Fruit fly (Drosophila melanogaster): Measurements from ENCODE around the gene CG43445.

The CG43445 gene

DNA sequence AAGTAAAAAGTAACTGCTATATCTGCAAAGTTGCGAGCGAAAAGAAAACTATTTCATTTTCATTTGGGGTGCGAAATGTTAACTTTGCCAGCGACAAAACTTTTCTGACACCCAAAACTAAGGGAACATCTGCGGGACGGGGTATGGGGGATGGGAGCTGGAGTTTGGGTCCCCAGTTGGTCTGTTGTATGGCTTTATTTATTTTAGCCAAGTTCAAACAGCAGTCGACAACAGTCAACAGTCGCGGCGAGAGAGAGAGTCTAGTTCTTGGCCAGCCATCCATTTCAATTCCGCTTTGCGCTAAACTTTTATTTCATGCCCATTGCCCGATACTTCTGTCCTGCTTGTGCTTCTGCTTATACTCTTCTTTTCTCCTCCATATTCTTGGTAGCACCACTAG is 34.6 kb downstream of the CG43445 start (continued):
- TF ChIP-seq kni (GFP tag; optimal IDR thresholded peaks at IDR 0.05) (peak; percentile 38), pzg (GFP tag; optimal IDR thresholded peaks at IDR 0.05) (no peak), Bdp1 (GFP tag; optimal IDR thresholded peaks at IDR 0.05) (no peak), da (GFP tag; optimal IDR thresholded peaks at IDR 0.05) (no peak), CG8290 (GFP tag; optimal IDR thresholded peaks at IDR 0.05) (no peak), CG8290 (tag; optimal IDR thresholded peaks at IDR 0.05) (peak in 1 of 2 experiments; percentile 52), lab (GFP tag; optimal IDR thresholded peaks at IDR 0.05) (peak; percentile 1), vvl (GFP tag; IDR thresholded peaks at IDR 0.05) (no peak), stwl (tag; optimal IDR thresholded peaks at IDR 0.05) (no peak), HLHmδ (GFP tag; optimal IDR thresholded peaks at IDR 0.05) (peak; percentile 44), pros (GFP tag; optimal IDR thresholded peaks at IDR 0.05) (no peak), Hmr (GFP tag; optimal IDR thresholded peaks at IDR 0.05) (peak; percentile 36), C15 (GFP tag; IDR thresholded peaks at IDR 0.05) (no peak), CG17186 (GFP tag; optimal IDR thresholded peaks at IDR 0.05) (no peak), chm (GFP tag; IDR thresholded peaks at IDR 0.05) (peak; percentile 8; the same call in 1 of the 2 replicates), Mrtf (GFP tag; IDR thresholded peaks at IDR 0.05) (no peak), tio (GFP tag; optimal IDR thresholded peaks at IDR 0.05) (no peak), CG6813 (GFP tag; optimal IDR thresholded peaks at IDR 0.05) (no peak), gce (GFP tag; IDR thresholded peaks at IDR 0.05) (no peak), schlank (tag; optimal IDR thresholded peaks at IDR 0.05) (peak; percentile 16), CG12659 (GFP tag; optimal IDR thresholded peaks at IDR 0.05) (no peak), NFAT (GFP tag; IDR thresholded peaks at IDR 0.05) (peak; percentile 35; the same call in 1 of the 2 replicates), zen2 (GFP tag; IDR thresholded peaks at IDR 0.05; ENCODE audit: partially characterized antibody) (no peak), CG5180 (GFP tag; optimal IDR thresholded peaks at IDR 0.05) (no peak), CG2875 (GFP tag; optimal IDR thresholded peaks at IDR 0.05) (no peak), croc (GFP tag; conservative IDR thresholded peaks at IDR 0.05) (no peak), NfI (GFP tag; optimal IDR thresholded peaks at IDR 0.05) (no peak), vnd (GFP tag; IDR thresholded peaks at IDR 0.05; ENCODE audit: partially characterized antibody) (no peak), CG7786 (GFP tag; optimal IDR thresholded peaks at IDR 0.05) (no peak), salm (tag; optimal IDR thresholded peaks at IDR 0.05) (no peak), CG30403 (GFP tag; optimal IDR thresholded peaks at IDR 0.05) (no peak)

DNA sequence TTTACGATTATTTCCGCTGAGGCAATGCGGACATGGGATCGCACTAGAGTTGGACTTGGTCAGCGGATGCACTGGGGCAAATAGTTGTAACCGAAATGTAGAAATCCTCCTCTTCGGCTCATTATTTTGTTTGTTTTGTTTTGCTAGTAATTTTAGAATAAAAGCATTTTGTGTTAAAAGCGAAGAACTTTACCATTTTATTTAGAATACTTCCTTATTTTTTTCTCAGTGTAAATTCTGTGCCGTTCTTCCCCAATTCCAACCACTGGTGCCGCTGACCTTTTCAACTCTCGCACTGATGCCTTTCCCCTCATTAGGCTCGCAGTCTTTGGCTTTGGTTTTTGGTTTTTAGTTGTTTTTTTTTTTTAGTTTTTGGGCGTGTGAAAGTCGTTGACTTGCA is 35.1 kb downstream of the CG43445 start:
- TF ChIP-seq Sry-δ (GFP tag; optimal IDR thresholded peaks at IDR 0.05) (peak; percentile 16), CG17829 (tag; optimal IDR thresholded peaks at IDR 0.05) (peak; percentile 67), CG17568 (GFP tag; optimal IDR thresholded peaks at IDR 0.05) (no peak), tin (GFP tag; optimal IDR thresholded peaks at IDR 0.05) (peak; percentile 60), ems (GFP tag; optimal IDR thresholded peaks at IDR 0.05) (peak; percentile 22), Mad (GFP tag; optimal IDR thresholded peaks at IDR 0.05) (no peak), D19A (tag; optimal IDR thresholded peaks at IDR 0.05) (peak; percentile 53), nau (GFP tag; optimal IDR thresholded peaks at IDR 0.05) (no peak), pros (GFP tag; optimal IDR thresholded peaks at IDR 0.05) (no peak), CG32767 (GFP tag; IDR thresholded peaks at IDR 0.05) (0 out of 2 replicates have a peak, but pooled peaks have one; percentile 11), caup (GFP tag; optimal IDR thresholded peaks at IDR 0.05; ENCODE audit: severe bottlenecking) (no peak), vvl (GFP tag; IDR thresholded peaks at IDR 0.05) (peak; percentile 73), cad (GFP tag; optimal IDR thresholded peaks at IDR 0.05) (no peak), sqz (GFP tag; optimal IDR thresholded peaks at IDR 0.05) (no peak), hbn (GFP tag; IDR thresholded peaks at IDR 0.05; ENCODE audit: partially characterized antibody) (no peak), CG6765 (GFP tag; optimal IDR thresholded peaks at IDR 0.05) (no peak), so (GFP tag; IDR thresholded peaks at IDR 0.05) (no peak), CG12219 (GFP tag; optimal IDR thresholded peaks at IDR 0.05) (peak; percentile 34), CG14710 (tag; optimal IDR thresholded peaks at IDR 0.05) (peak; percentile 74), D (optimal IDR thresholded peaks at IDR 0.05) (no peak), D (GFP tag; optimal IDR thresholded peaks at IDR 0.05) (peak; percentile 59), lbe (GFP tag; optimal IDR thresholded peaks at IDR 0.05) (no peak), Jarid2 (GFP tag; optimal IDR thresholded peaks at IDR 0.05) (peak; percentile 38)

Measured in whole organism, embryonic.